Fruit fly (Drosophila melanogaster): Measurements from ENCODE around the gene mas.

- TF ChIP-seq psq (optimal IDR thresholded peaks at IDR 0.05) (no peak), ttk (optimal IDR thresholded peaks at IDR 0.05) (no peak), h (optimal IDR thresholded peaks at IDR 0.05) (no peak)
These were observed 45.7 kb downstream of the mas start for dm6 chr3L:4121589-4121988.
